In genomic region chr3R:29861432-29862249, dm6 we compare ENCODE assay signal across 1 fruit fly cellular context.
A peak's percentile ranks its signal among the peaks of the same experiment; 100 is the strongest.
TF ChIP-seq lines count a peak whose summit lies in the region.

Gene CG15514 (minus strand): TSS chr3R:29861494.
Gene RpS8 (plus strand): TSS chr3R:29861582.

TF ChIP-seq in whole organism, embryonic, 481 proteins besides CTCF, POLR2A, EP300 and RAD21 (continued from another document):
- TF ChIP-seq CG31388 (GFP tag; optimal IDR thresholded peaks at IDR 0.05; lab: Kevin White, UChicago) (no peak), MBD-R2 (GFP tag; IDR thresholded peaks at IDR 0.05; lab: Robert Waterston, UW) (peak; percentile 67), CG1233 (GFP tag; optimal IDR thresholded peaks at IDR 0.05; lab: Kevin White, UChicago) (peak; percentile 65), CG10565 (GFP tag; optimal IDR thresholded peaks at IDR 0.05; lab: Kevin White, UChicago) (no peak), gsb-n (tag; optimal IDR thresholded peaks at IDR 0.05; lab: Kevin White, UChicago) (peak; percentile 30), CG14860 (GFP tag; IDR thresholded peaks at IDR 0.05; lab: Robert Waterston, UW; ENCODE audit: partially characterized antibody) (no peak), CG12104 (GFP tag; optimal IDR thresholded peaks at IDR 0.05; lab: Kevin White, UChicago) (peak; percentile 63), amos (GFP tag; IDR thresholded peaks at IDR 0.05; lab: Robert Waterston, UW; ENCODE audit: partially characterized antibody) (no peak), CG11093 (GFP tag; IDR thresholded peaks at IDR 0.05; lab: Robert Waterston, UW) (no peak), CG15479 (GFP tag; optimal IDR thresholded peaks at IDR 0.05; lab: Kevin White, UChicago) (no peak), CG4360 (GFP tag; IDR thresholded peaks at IDR 0.05; lab: Robert Waterston, UW) (no peak), CG6654 (GFP tag; optimal IDR thresholded peaks at IDR 0.05; lab: Kevin White, UChicago) (peak; percentile 19), danr (GFP tag; IDR thresholded peaks at IDR 0.05; lab: Robert Waterston, UW) (no peak), luna (GFP tag; optimal IDR thresholded peaks at IDR 0.05; lab: Kevin White, UChicago) (no peak), CG6683 (GFP tag; optimal IDR thresholded peaks at IDR 0.05; lab: Kevin White, UChicago) (no peak), CG6175 (GFP tag; IDR thresholded peaks at IDR 0.05; lab: Robert Waterston, UW) (no peak), H15 (GFP tag; IDR thresholded peaks at IDR 0.05; lab: Robert Waterston, UW) (no peak), CG17829 (tag; optimal IDR thresholded peaks at IDR 0.05; lab: Kevin White, UChicago) (peak; percentile 63), CG32767 (GFP tag; IDR thresholded peaks at IDR 0.05; lab: Robert Waterston, UW) (no peak), cwo (GFP tag; optimal IDR thresholded peaks at IDR 0.05; lab: Kevin White, UChicago) (peak; percentile 33), CG15269 (tag; optimal IDR thresholded peaks at IDR 0.05; lab: Kevin White, UChicago) (peak; percentile 60), bsh (GFP tag; optimal IDR thresholded peaks at IDR 0.05; lab: Kevin White, UChicago) (peak in 1 of 2 experiments; percentile 51), HmgD (GFP tag; optimal IDR thresholded peaks at IDR 0.05; lab: Kevin White, UChicago) (no peak), ranshi (GFP tag; IDR thresholded peaks at IDR 0.05; lab: Robert Waterston, UW) (0 out of 2 replicates have a peak, but pooled peaks have one; percentile 26), CG43689 (GFP tag; IDR thresholded peaks at IDR 0.05; lab: Robert Waterston, UW) (no peak), knrl (GFP tag; IDR thresholded peaks at IDR 0.05; lab: Robert Waterston, UW; ENCODE audit: partially characterized antibody) (no peak), sr (GFP tag; IDR thresholded peaks at IDR 0.05; lab: Robert Waterston, UW) (peak; percentile 10; the same call in 1 of the 3 replicates), CG7963 (GFP tag; IDR thresholded peaks at IDR 0.05; lab: Robert Waterston, UW; ENCODE audit: partially characterized antibody) (no peak), her (GFP tag; optimal IDR thresholded peaks at IDR 0.05; lab: Kevin White, UChicago) (no peak), CG34376 (GFP tag; optimal IDR thresholded peaks at IDR 0.05; lab: Kevin White, UChicago) (peak; percentile 76), NFAT (GFP tag; IDR thresholded peaks at IDR 0.05; lab: Robert Waterston, UW) (0 out of 2 replicates have a peak, but pooled peaks have one; percentile 27)
